Worm (Caenorhabditis elegans) whole organism, L4/young adult: ENCODE measurements around the gene dhs-27.

Experiments used
- W03F9.2 ChIP-seq: fragments of 150-350 bp; optimal IDR thresholded peaks from 2 replicates; lab custom pipeline; 2014; ENCODE audit warnings: missing biosample characterization, missing genetic modification characterization
- dao-5 ChIP-seq: sonication (generic microtip); optimal IDR thresholded peaks from 2 replicates; lab custom pipeline; 2016; ENCODE audit warnings: missing genotype, missing genetic modification characterization, moderate library complexity, missing compliant biosample characterization
- him-1 ChIP-seq: sonication (generic microtip); optimal IDR thresholded peaks from 2 replicates; lab custom pipeline; 2016; ENCODE audit warnings: missing genotype, missing genetic modification reagents, missing genetic modification characterization, missing compliant biosample characterization

The dhs-27 gene

ce11 chrX:3414660-3415144, at the start of gene dhs-27:
Gene dhs-27 (minus strand): TSS chrX:3414710.
- no peak for TF ChIP-seq him-1 (tag; lab: Kevin White, UChicago)
- TF ChIP-seq dao-5 (tag; lab: Kevin White, UChicago), result no peak
- no peak for TF ChIP-seq W03F9.2 (tag; lab: Kevin White, UChicago)

- TF ChIP-seq him-1 (tag; lab: Kevin White, UChicago) (no peak), W03F9.2 (tag; lab: Kevin White, UChicago) (no peak), dao-5 (tag; lab: Kevin White, UChicago) (no peak)
Measured at ce11 chrX:3463875-3464274, 49.4 kb upstream of the dhs-27 start.

ce11 chrX:3462086-3462485, 47.6 kb upstream of the dhs-27 start:
- TF ChIP-seq W03F9.2 (tag; lab: Kevin White, UChicago) (no peak), dao-5 (tag; lab: Kevin White, UChicago) (no peak)

DNA sequence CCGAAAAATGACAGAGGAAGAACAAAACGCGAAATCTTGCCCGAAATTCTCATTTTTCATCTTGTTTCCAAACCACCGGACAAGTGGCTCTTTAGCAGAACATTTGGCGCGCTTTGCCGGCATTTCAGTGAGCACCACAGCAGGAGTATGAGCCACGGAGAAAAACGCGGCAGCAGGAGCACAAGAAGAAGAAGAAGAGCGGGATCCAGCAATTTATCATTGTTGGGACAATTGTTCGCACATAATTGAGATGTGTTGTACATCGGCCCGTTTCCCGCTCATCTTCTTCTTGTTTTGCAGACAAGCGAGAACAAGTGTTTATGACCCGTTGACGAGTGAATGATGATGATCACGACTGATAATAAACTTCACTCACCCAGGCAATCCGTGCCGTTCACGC, 41.1 kb upstream of the dhs-27 start:
- TF ChIP-seq dao-5 (tag; lab: Kevin White, UChicago) (no peak), W03F9.2 (tag; lab: Kevin White, UChicago) (no peak), him-1 (tag; lab: Kevin White, UChicago) (no peak)

- TF ChIP-seq W03F9.2 (tag; lab: Kevin White, UChicago) (no peak), dao-5 (tag; lab: Kevin White, UChicago) (no peak), him-1 (tag; lab: Kevin White, UChicago) (no peak)
Measured at ce11 chrX:3453870-3454269, 39.4 kb upstream of the dhs-27 start.

DNA sequence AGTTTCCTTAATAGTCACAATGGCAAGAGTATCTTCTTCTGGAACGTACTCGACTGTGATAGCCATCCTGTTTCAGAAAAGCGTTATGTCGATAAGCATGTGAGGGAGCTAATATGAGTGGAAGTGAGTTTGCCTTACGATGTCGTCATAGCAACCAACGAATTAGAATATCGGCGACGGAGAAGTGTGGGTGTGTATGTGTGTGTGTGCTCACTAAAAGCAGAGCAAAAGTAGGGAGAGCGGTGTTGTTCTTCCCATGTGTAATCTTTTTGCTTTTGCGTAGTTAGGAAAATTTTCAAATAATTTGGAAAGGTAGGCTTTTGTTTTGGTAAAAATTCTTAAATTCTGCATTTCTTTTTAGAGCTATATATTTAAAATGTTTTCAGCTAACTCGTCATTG, 36.6 kb upstream of the dhs-27 start, which contains the start of gene ZK813.5:
Gene ZK813.5, minus strand, starts transcription at position 101 of the 400 bp plus-strand sequence.
- no peak for TF ChIP-seq W03F9.2 (tag; lab: Kevin White, UChicago)
- TF ChIP-seq dao-5 (tag; lab: Kevin White, UChicago), result no peak
- TF ChIP-seq him-1 (tag; lab: Kevin White, UChicago), result no peak

DNA sequence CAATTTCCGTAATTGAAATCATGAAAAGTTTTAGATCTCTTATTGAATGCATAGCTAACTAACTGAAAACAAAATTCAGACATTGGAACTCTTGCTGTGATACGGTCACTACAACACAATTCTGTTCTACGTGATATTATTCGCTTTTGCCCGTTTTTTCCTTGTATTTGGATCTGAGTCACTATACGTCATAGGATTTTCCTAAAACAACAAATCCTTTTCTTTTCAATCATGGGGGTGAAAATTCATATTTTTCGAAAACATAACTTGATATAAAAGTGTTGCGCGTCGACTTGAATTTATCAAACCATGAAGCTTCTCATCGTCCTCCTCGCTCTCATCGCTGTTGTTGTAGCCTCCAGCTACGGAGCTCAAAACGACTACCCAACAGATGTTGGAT, 31.5 kb upstream of the dhs-27 start, which contains the start of gene ZK813.1:
Gene ZK813.1, plus strand, starts transcription at position 301 of the 400 bp plus-strand sequence.
- TF ChIP-seq him-1 (tag; lab: Kevin White, UChicago) (no peak), dao-5 (tag; lab: Kevin White, UChicago) (no peak), W03F9.2 (tag; lab: Kevin White, UChicago) (no peak)

- TF ChIP-seq dao-5 (tag; lab: Kevin White, UChicago) (no peak), W03F9.2 (tag; lab: Kevin White, UChicago) (no peak), him-1 (tag; lab: Kevin White, UChicago) (no peak)
Measured at ce11 chrX:3444514-3444913, 30.0 kb upstream of the dhs-27 start, which contains the start of gene ZK813.7. Gene ZK813.7 (plus strand): TSS chrX:3444814.

- TF ChIP-seq dao-5 (tag; lab: Kevin White, UChicago), result no peak
- no peak for TF ChIP-seq him-1 (tag; lab: Kevin White, UChicago)
- TF ChIP-seq W03F9.2 (tag; lab: Kevin White, UChicago), result no peak
Measured at ce11 chrX:3443526-3443925, 29.0 kb upstream of the dhs-27 start, which contains the start of gene ZK813.2. Gene ZK813.2 (plus strand): TSS chrX:3443826.

DNA sequence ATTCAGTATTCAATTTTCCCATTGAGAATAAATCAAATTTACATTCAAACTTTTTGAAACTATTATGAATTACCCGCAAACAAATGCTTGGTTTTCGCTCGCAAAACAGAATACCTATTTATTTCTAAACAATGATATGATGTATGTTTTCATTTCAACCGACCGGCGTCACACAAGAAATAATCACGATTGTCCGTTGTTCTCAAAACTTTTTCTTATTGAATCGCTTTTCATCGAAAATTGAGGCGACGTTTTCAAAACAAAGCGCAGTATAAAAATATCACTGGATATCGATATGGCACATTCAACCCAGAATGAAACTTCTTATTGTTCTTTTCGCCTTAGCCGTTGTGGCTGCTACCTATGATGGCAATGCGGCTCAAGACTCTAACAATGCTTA, 27.0 kb upstream of the dhs-27 start, which contains the start of gene ZK813.3:
Gene ZK813.3, plus strand, starts transcription at position 301 of the 400 bp plus-strand sequence.
- no peak for TF ChIP-seq W03F9.2 (tag; lab: Kevin White, UChicago)
- TF ChIP-seq dao-5 (tag; lab: Kevin White, UChicago), result no peak
- no peak for TF ChIP-seq him-1 (tag; lab: Kevin White, UChicago)

DNA sequence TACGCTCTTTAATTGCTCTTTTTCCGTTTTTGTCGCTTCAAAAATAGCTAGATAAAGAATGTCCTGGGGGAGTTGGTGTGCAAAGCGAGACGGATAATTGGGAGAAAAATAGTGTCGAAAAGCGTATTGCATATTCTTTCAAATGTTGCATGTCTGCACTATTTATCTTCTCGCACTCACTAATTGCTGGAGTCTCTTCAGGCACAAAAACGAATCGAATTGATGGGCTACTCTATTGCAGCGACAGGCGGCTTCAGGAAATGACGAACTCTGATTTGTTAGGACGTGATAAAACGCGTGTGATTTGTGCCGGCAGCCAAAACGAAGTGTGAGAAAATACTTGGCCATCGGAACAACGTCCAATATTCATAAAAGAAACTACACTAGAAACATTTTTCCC, 25.8 kb upstream of the dhs-27 start:
- no peak for TF ChIP-seq him-1 (tag; lab: Kevin White, UChicago)
- no peak for TF ChIP-seq dao-5 (tag; lab: Kevin White, UChicago)
- TF ChIP-seq W03F9.2 (tag; lab: Kevin White, UChicago), result no peak

- TF ChIP-seq dao-5 (tag; lab: Kevin White, UChicago) (no peak), him-1 (tag; lab: Kevin White, UChicago) (no peak), W03F9.2 (tag; lab: Kevin White, UChicago) (no peak)
Measured at ce11 chrX:3439823-3440222, 25.3 kb upstream of the dhs-27 start.

- TF ChIP-seq dao-5 (tag; lab: Kevin White, UChicago) (no peak), W03F9.2 (tag; lab: Kevin White, UChicago) (no peak), him-1 (tag; lab: Kevin White, UChicago) (no peak)
Measured at ce11 chrX:3430020-3430419, 15.5 kb upstream of the dhs-27 start, which contains the start of gene ZK813.4. Gene ZK813.4 (minus strand): TSS chrX:3430120.

DNA sequence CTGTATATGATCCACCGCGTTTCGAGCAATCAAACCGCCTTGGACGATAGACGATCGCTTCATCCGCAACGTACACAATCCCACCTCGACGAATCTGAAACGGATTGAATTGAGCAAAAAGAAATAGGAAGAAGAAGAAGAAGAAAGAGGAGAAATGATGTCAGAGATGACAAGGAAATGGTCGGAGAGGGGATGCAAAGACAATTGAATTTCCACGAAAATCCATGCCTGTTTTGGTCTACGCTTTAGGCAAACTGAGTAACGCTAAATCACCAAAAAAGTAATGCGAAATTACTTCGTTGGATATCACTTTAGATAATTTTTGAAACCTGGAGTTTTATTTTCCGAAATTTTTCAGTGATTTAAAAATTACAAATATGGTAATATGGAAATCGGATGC, 14.6 kb upstream of the dhs-27 start:
- TF ChIP-seq dao-5 (tag; lab: Kevin White, UChicago), result no peak
- TF ChIP-seq him-1 (tag; lab: Kevin White, UChicago), result no peak
- TF ChIP-seq W03F9.2 (tag; lab: Kevin White, UChicago), result no peak
